Worm (Caenorhabditis elegans) whole organism, L2 larva: Measurements from ENCODE around the gene nas-38.

Source experiments
- ZK546.5 ChIP-seq: sonication (generic microtip); optimal IDR thresholded peaks from 2 replicates; lab custom pipeline; 2017; ENCODE audit warnings: missing biosample characterization, missing genetic modification characterization
- egl-27 ChIP-seq: sonication (generic microtip); optimal IDR thresholded peaks from 3 replicates; lab custom pipeline; 2017; ENCODE audit warnings: missing biosample characterization, missing genetic modification reagents, missing genetic modification characterization
- fos-1 ChIP-seq: fragments of 150-350 bp; optimal IDR thresholded peaks from 2 replicates; lab custom pipeline; 2014; ENCODE audit warnings: missing biosample characterization, missing genetic modification characterization
- lin-13 ChIP-seq: fragments of 150-350 bp; optimal IDR thresholded peaks from 2 replicates; lab custom pipeline; 2014; ENCODE audit warnings: missing biosample characterization, missing genetic modification reagents, missing genetic modification characterization
- mbf-1 ChIP-seq: sonication (generic microtip); optimal IDR thresholded peaks from 2 replicates; lab custom pipeline; 2017; ENCODE audit warnings: missing biosample characterization, missing genetic modification characterization
- mdl-1 ChIP-seq, 2 experiments: fragments of 150-350 bp in 1 of 2; sonication (generic microtip) in 1 of 2; optimal IDR thresholded peaks; 2 replicates each; lab custom pipeline; 2017; ENCODE audit warnings: missing biosample characterization in 2 of 2, missing genetic modification characterization in 2 of 2
- nhr-10 ChIP-seq: sonication (generic microtip); optimal IDR thresholded peaks from 2 replicates; lab custom pipeline; 2017; ENCODE audit warnings: missing biosample characterization, missing genetic modification characterization
- nhr-11 ChIP-seq: fragments of 150-350 bp; optimal IDR thresholded peaks from 2 replicates; lab custom pipeline; 2014; ENCODE audit warnings: missing biosample characterization, missing genetic modification characterization
- nhr-237 ChIP-seq: fragments of 150-350 bp; optimal IDR thresholded peaks from 2 replicates; lab custom pipeline; 2014; ENCODE audit warnings: missing biosample characterization, missing genetic modification characterization
- snpc-4 ChIP-seq: fragments of 150-350 bp; optimal IDR thresholded peaks from 2 replicates; lab custom pipeline; 2014; ENCODE audit warnings: missing biosample characterization, missing genetic modification characterization
- unc-39 ChIP-seq: fragments of 150-350 bp; optimal IDR thresholded peaks from 2 replicates; lab custom pipeline; 2014; ENCODE audit warnings: missing biosample characterization, missing genetic modification characterization
- unc-62 ChIP-seq: fragments of 150-350 bp; optimal IDR thresholded peaks from 2 replicates; lab custom pipeline; 2014; ENCODE audit warnings: missing biosample characterization, missing genetic modification reagents, missing genetic modification characterization

- TF ChIP-seq fos-1 (no peak), mbf-1 (no peak), nhr-11 (tag; lab: Kevin White, UChicago) (no peak), egl-27 (tag; lab: Kevin White, UChicago) (no peak), nhr-237 (tag; lab: Kevin White, UChicago) (no peak), lin-13 (GFP tag; lab: Kevin White, UChicago) (no peak), unc-62 (GFP tag; lab: Kevin White, UChicago) (no peak), unc-39 (no peak), ZK546.5 (tag; lab: Kevin White, UChicago) (no peak), nhr-10 (tag; lab: Kevin White, UChicago) (no peak), snpc-4 (no peak), mdl-1 (tag; optimal IDR thresholded peaks at IDR 0.05; lab: Kevin White, UChicago) (no peak)
These were observed 28.6 kb upstream of the nas-38 start for ce11 chrX:529386-529785.
